Worm (Caenorhabditis elegans) whole organism, L2 larva: Measurements from ENCODE around the gene gap-1.

ENCODE experiments used
- C34F6.9 ChIP-seq: fragments of 150-350 bp; optimal IDR thresholded peaks from 2 replicates; lab custom pipeline; 2014; ENCODE audit warnings: missing biosample characterization, missing genetic modification characterization
- F13H6.1 ChIP-seq: sonication (generic microtip); optimal IDR thresholded peaks from 2 replicates; lab custom pipeline; 2016; ENCODE audit warnings: missing genetic modification characterization, missing compliant biosample characterization
- R02D3.7 ChIP-seq: fragments of 150-350 bp; optimal IDR thresholded peaks from 2 replicates; lab custom pipeline; 2014; ENCODE audit warnings: missing biosample characterization, missing genetic modification characterization
- Y55F3AM.14 ChIP-seq: fragments of 200-800 bp; sonication (Bioruptor generic); optimal IDR thresholded peaks from 2 replicates; lab custom pipeline; 2018; ENCODE audit warnings: mild to moderate bottlenecking, missing genetic modification characterization, missing compliant biosample characterization
- ZK546.5 ChIP-seq: sonication (generic microtip); optimal IDR thresholded peaks from 2 replicates; lab custom pipeline; 2017; ENCODE audit warnings: missing biosample characterization, missing genetic modification characterization
- alr-1 ChIP-seq: fragments of 150-350 bp; optimal IDR thresholded peaks from 2 replicates; lab custom pipeline; 2014; ENCODE audit warnings: missing biosample characterization, missing genetic modification characterization
- aly-2 ChIP-seq: fragments of 150-350 bp; optimal IDR thresholded peaks from 2 replicates; lab custom pipeline; 2014; ENCODE audit warnings: missing biosample characterization, missing genetic modification characterization
- crh-2 ChIP-seq: sonication (generic microtip); optimal IDR thresholded peaks from 2 replicates; lab custom pipeline; 2017; ENCODE audit warnings: missing biosample characterization, missing genetic modification characterization
- elt-1 ChIP-seq: fragments of 150-350 bp; optimal IDR thresholded peaks from 2 replicates; lab custom pipeline; 2014; ENCODE audit warnings: missing biosample characterization, missing genetic modification characterization
- elt-3 ChIP-seq: sonication (generic microtip); optimal IDR thresholded peaks from 2 replicates; lab custom pipeline; 2017; ENCODE audit warnings: missing biosample characterization, missing genetic modification characterization
- fos-1 ChIP-seq: fragments of 150-350 bp; optimal IDR thresholded peaks from 2 replicates; lab custom pipeline; 2014; ENCODE audit warnings: missing biosample characterization, missing genetic modification characterization
- gmeb-1 ChIP-seq: fragments of 150-350 bp; optimal IDR thresholded peaks from 2 replicates; lab custom pipeline; 2014; ENCODE audit warnings: missing biosample characterization, missing genetic modification characterization
- lin-11 ChIP-seq: fragments of 150-350 bp; sonication (generic microtip); optimal IDR thresholded peaks from 2 replicates; lab custom pipeline; 2014; ENCODE audit warnings: missing biosample characterization, missing genetic modification characterization, inconsistent platforms, mixed read lengths
- lin-39 ChIP-seq: fragments of 150-350 bp; optimal IDR thresholded peaks from 2 replicates; lab custom pipeline; 2014; ENCODE audit warnings: missing biosample characterization, missing genetic modification reagents, missing genetic modification characterization
- lsy-2 ChIP-seq, 2 experiments: fragments of 150-350 bp in 1 of 2; sonication (generic microtip) in 1 of 2; optimal IDR thresholded peaks; 2 replicates each; lab custom pipeline; 2014 to 2017; ENCODE audit warnings: missing biosample characterization in 2 of 2, missing genetic modification characterization in 2 of 2
- mdl-1 ChIP-seq, 2 experiments: fragments of 150-350 bp in 1 of 2; sonication (generic microtip) in 1 of 2; optimal IDR thresholded peaks; 2 replicates each; lab custom pipeline; 2017; ENCODE audit warnings: missing biosample characterization in 2 of 2, missing genetic modification characterization in 2 of 2
- nhr-10 ChIP-seq: sonication (generic microtip); optimal IDR thresholded peaks from 2 replicates; lab custom pipeline; 2017; ENCODE audit warnings: missing biosample characterization, missing genetic modification characterization
- nhr-11 ChIP-seq: fragments of 150-350 bp; optimal IDR thresholded peaks from 2 replicates; lab custom pipeline; 2014; ENCODE audit warnings: missing biosample characterization, missing genetic modification characterization
- nhr-12 ChIP-seq: fragments of 150-350 bp; optimal IDR thresholded peaks from 2 replicates; lab custom pipeline; 2014; ENCODE audit warnings: missing biosample characterization, missing genetic modification characterization
- nhr-129 ChIP-seq: fragments of 150-350 bp; optimal IDR thresholded peaks from 2 replicates; lab custom pipeline; 2014; ENCODE audit warnings: missing biosample characterization, missing genetic modification characterization
- nhr-23 ChIP-seq: fragments of 150-350 bp; optimal IDR thresholded peaks from 2 replicates; lab custom pipeline; 2014; ENCODE audit warnings: missing biosample characterization, missing genetic modification reagents, missing genetic modification characterization
- nhr-237 ChIP-seq: fragments of 150-350 bp; optimal IDR thresholded peaks from 2 replicates; lab custom pipeline; 2014; ENCODE audit warnings: missing biosample characterization, missing genetic modification characterization
- nhr-77 ChIP-seq: fragments of 150-350 bp; optimal IDR thresholded peaks from 2 replicates; lab custom pipeline; 2014; ENCODE audit warnings: missing biosample characterization, missing genetic modification characterization
- sem-4 ChIP-seq: fragments of 150-350 bp; optimal IDR thresholded peaks from 2 replicates; lab custom pipeline; 2014; ENCODE audit warnings: missing biosample characterization, missing genetic modification reagents, missing genetic modification characterization
- skn-1 ChIP-seq: sonication (generic microtip); optimal IDR thresholded peaks from 2 replicates; lab custom pipeline; 2017; ENCODE audit warnings: missing biosample characterization, missing genetic modification characterization
- sma-9 ChIP-seq, 2 experiments: fragments of 150-350 bp in 1 of 2; sonication (generic microtip) in 1 of 2; optimal IDR thresholded peaks; 2 replicates each; lab custom pipeline; 2014 to 2016; ENCODE audit warnings: missing genetic modification characterization in 2 of 2, mild to moderate bottlenecking in 1 of 2, missing biosample characterization in 1 of 2, missing compliant biosample characterization in 1 of 2, missing genetic modification reagents in 1 of 2, moderate library complexity in 1 of 2
- unc-39 ChIP-seq: fragments of 150-350 bp; optimal IDR thresholded peaks from 2 replicates; lab custom pipeline; 2014; ENCODE audit warnings: missing biosample characterization, missing genetic modification characterization
- unc-55 ChIP-seq: fragments of 150-350 bp; sonication (generic microtip); optimal IDR thresholded peaks from 3 replicates; lab custom pipeline; 2014; ENCODE audit warnings: missing biosample characterization, missing genetic modification reagents, missing genetic modification characterization
- unc-62 ChIP-seq: fragments of 150-350 bp; optimal IDR thresholded peaks from 2 replicates; lab custom pipeline; 2014; ENCODE audit warnings: missing biosample characterization, missing genetic modification reagents, missing genetic modification characterization
- ztf-11 ChIP-seq: sonication (generic microtip); optimal IDR thresholded peaks from 2 replicates; lab custom pipeline; 2017; ENCODE audit warnings: missing biosample characterization, missing genetic modification characterization

Gene gap-1

ce11 chrX:2164751-2165150, 27.6 kb upstream of the gap-1 start, which contains the start of gene F48B9.3:
TSS of gene F48B9.3 (plus strand) at chrX:2165051.
- TF ChIP-seq alr-1 (tag; lab: Kevin White, UChicago) (no peak), unc-62 (GFP tag; lab: Kevin White, UChicago) (no peak), crh-2 (no peak), sem-4 (tag; lab: Kevin White, UChicago) (no peak), nhr-11 (no peak), lin-39 (no peak), elt-1 (tag; lab: Kevin White, UChicago) (no peak), lin-11 (tag; lab: Kevin White, UChicago) (no peak), nhr-23 (no peak), nhr-12 (tag; lab: Kevin White, UChicago) (no peak), fos-1 (no peak), aly-2 (no peak)

ce11 chrX:2176361-2176880, 15.9 kb upstream of the gap-1 start, which contains the start of gene F48B9.8:
TSS of gene F48B9.8 (minus strand) at chrX:2176411.
- TF ChIP-seq unc-55: peak; percentile 50
- peak; percentile 12 for TF ChIP-seq gmeb-1
- no peak for TF ChIP-seq ZK546.5
- TF ChIP-seq R02D3.7 (tag; lab: Kevin White, UChicago): no peak
- TF ChIP-seq nhr-129 (tag; lab: Kevin White, UChicago): peak; percentile 32
- TF ChIP-seq lsy-2 (tag; optimal IDR thresholded peaks at IDR 0.05; lab: Kevin White, UChicago): peak in 1 of 2 experiments; percentile 28
- no peak for TF ChIP-seq nhr-237
- no peak for TF ChIP-seq ztf-11 (tag; lab: Kevin White, UChicago)
- TF ChIP-seq F13H6.1 (tag; lab: Kevin White, UChicago): peak; percentile 5
- peak; percentile 14 for TF ChIP-seq C34F6.9 (tag; lab: Kevin White, UChicago)
- no peak for TF ChIP-seq unc-39

DNA sequence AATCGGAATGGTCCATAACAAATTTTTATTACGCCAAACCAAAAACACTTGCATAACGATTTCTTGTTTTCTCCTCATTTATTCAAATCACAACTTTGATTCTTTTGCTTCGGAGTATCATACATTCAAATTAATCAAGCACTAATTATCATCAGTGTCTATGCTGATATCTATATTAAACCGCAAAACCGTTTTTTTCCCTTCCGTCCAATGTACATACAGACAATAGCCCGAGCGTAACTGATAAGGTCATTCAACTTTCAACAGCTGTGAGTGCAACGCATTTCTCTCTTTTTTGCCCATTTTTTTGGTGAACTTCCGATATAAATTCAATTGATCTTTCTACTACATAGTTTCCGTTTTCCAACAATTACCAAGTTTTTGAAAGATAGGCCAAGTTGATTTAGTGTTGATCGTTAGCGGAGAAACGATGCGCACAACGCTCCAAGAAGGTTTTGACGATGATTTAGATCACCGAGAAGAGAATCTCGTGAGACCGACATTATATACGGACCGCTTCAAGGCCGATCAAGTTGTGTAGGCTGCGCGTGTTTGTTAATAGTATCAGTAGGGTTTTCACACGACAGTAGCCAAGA, 14.5 kb upstream of the gap-1 start:
- TF ChIP-seq skn-1 (tag; lab: Kevin White, UChicago) (no peak), nhr-77 (tag; lab: Kevin White, UChicago) (no peak)
- TF ChIP-seq, all 48 proteins: peak for 0

ce11 chrX:2178410-2178944, 13.8 kb upstream of the gap-1 start:
- TF ChIP-seq Y55F3AM.14 (GFP tag; lab: Kevin White, UChicago) (no peak), sem-4 (tag; lab: Kevin White, UChicago) (no peak), elt-3 (no peak), sma-9 (GFP tag; optimal IDR thresholded peaks at IDR 0.05; lab: Kevin White, UChicago) (peak; percentile 10), sma-9 (tag; optimal IDR thresholded peaks at IDR 0.05; lab: Kevin White, UChicago) (no peak), fos-1 (peak; percentile 64)

- TF ChIP-seq mdl-1 (tag; optimal IDR thresholded peaks at IDR 0.05; lab: Kevin White, UChicago): no peak
- no peak for TF ChIP-seq sem-4 (tag; lab: Kevin White, UChicago)
- no peak for TF ChIP-seq R02D3.7 (tag; lab: Kevin White, UChicago)
- TF ChIP-seq nhr-10 (tag; lab: Kevin White, UChicago): no peak
- TF ChIP-seq, all 48 proteins: peak for 0
Measured at ce11 chrX:2180588-2180987, 11.7 kb upstream of the gap-1 start, which contains the start of gene F48B9.1. TSS of gene F48B9.1 (plus strand) at chrX:2180888.

DNA sequence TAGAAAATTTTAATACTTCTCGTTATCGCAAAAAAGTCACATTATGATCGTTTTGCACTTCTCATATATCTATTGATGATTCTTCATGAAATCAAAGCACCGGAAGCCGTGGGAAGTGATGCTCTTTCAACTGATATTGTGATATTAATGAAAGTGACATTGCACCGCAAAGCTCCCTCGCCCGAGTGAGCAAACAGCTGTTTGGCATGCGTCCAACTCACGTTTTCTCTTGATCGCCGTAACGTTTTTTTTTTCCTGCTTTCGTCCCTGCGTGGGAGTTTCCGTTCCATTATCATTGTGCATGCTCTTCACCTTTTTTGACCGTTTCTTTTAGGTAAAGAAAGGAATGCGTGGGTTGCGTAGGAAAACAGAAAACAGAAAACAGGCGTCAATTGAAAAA, 3.4 kb upstream of the gap-1 start:
- TF ChIP-seq sma-9 (GFP tag; optimal IDR thresholded peaks at IDR 0.05; lab: Kevin White, UChicago) (peak; percentile 13), sma-9 (tag; optimal IDR thresholded peaks at IDR 0.05; lab: Kevin White, UChicago) (no peak), F13H6.1 (tag; lab: Kevin White, UChicago) (peak; percentile 21), unc-62 (GFP tag; lab: Kevin White, UChicago) (no peak)
